Fruit fly (Drosophila melanogaster) whole organism, embryonic: ENCODE measurements around the gene Ifrd1.

Experiments used
- B-H2 ChIP-seq: fragments of 200-800 bp; sonication (Bioruptor generic); optimal IDR thresholded peaks from 2 replicates; lab custom pipeline; 2018; ENCODE audit warnings: missing biosample characterization, mild to moderate bottlenecking, missing genetic modification characterization
- CG12769 ChIP-seq: fragments of 200-800 bp; sonication (Bioruptor generic); optimal IDR thresholded peaks from 2 replicates; lab custom pipeline; 2019; ENCODE audit warnings: missing biosample characterization, mild to moderate bottlenecking, missing genetic modification characterization, moderate library complexity
- CG17802 ChIP-seq: fragments of 200-800 bp; sonication (Bioruptor generic); optimal IDR thresholded peaks from 2 replicates; lab custom pipeline; 2018; ENCODE audit warnings: missing biosample characterization, mild to moderate bottlenecking, missing genetic modification characterization, moderate library complexity
- HLH54F ChIP-seq: fragments of 200-800 bp; sonication (Bioruptor generic); optimal IDR thresholded peaks from 3 replicates; lab custom pipeline; 2016; ENCODE audit warnings: missing biosample characterization, missing genetic modification characterization
- Mes4 ChIP-seq: fragments of 200-800 bp; sonication (Bioruptor generic); optimal IDR thresholded peaks from 2 replicates; lab custom pipeline; 2016; ENCODE audit warnings: missing biosample characterization, missing genetic modification characterization
- pan ChIP-seq, 4 experiments: fragments of >200 bp in 3 of 4; fragments of 200-800 bp in 1 of 4; sonication (Bioruptor generic) in 1 of 4; optimal IDR thresholded peaks in 3 of 4; IDR thresholded peaks in 1 of 4; 2 replicates each; pipeline versions ENCODE4 v1.3.6 to Lab custom; 2017 to 2022; ENCODE audit warnings: missing biosample characterization in 2 of 4, missing genetic modification characterization in 2 of 4, mixed read lengths in 1 of 4

dm6 chr2L:2886226-2886569, 11.9 kb upstream of the Ifrd1 start:
- TF ChIP-seq CG12769 (tag; lab: Kevin White, UChicago) (no peak), Mes4 (GFP tag; lab: Kevin White, UChicago) (no peak), HLH54F (GFP tag; lab: Kevin White, UChicago) (no peak), pan (optimal IDR thresholded peaks at IDR 0.05; lab: Kevin White, UChicago) (no peak), pan (GFP tag; optimal IDR thresholded peaks at IDR 0.05 in 1 of 2, IDR thresholded peaks at IDR 0.05 in 1 of 2) (no peak), CG17802 (no peak), B-H2 (GFP tag; lab: Kevin White, UChicago) (no peak)
